Worm (Caenorhabditis elegans): ENCODE data around the gene F41B4.2.

DNA sequence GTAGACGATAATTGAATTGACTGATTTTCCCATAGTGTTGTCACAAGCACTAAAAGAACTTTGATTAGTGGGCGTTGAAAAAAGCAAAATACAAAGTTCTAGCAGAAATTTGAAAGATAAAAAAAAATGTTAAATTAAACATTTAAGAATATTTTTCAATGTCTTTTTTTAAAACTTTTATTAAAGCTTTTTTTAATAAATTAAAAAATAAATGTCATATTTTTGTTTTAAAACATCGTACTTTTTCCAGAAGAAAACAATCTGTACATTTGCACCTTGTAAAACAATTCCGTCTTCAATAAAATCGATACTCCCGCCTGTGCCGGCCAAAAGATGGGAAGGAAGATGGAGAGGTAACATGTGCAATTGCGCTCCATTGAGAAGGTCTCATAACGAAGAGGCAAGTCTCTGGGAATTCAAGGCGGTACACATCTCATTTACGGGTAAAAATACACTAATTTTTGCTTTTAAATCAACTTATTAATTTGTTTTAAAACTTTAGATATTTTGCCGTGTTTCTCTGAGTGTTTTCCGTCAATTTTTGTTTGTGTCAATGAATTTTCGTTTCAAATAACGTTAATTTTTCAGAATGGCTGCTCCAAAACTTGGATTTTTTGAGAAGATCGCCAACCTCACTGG lies 5.7 kb upstream of the F41B4.2 start, which contains the start of the genes glr-6 and asg-2:
- no peak for TF ChIP-seq ahr-1 (tag; optimal IDR thresholded peaks at IDR 0.05)
- no peak for TF ChIP-seq C08G9.2 (tag; optimal IDR thresholded peaks at IDR 0.05)
- no peak for TF ChIP-seq hlh-13 (GFP tag; optimal IDR thresholded peaks at IDR 0.05)
- TF ChIP-seq ceh-9 (tag; optimal IDR thresholded peaks at IDR 0.05): no peak
- TF ChIP-seq tbx-7 (tag; optimal IDR thresholded peaks at IDR 0.05): no peak
- no peak for TF ChIP-seq dmd-4 (tag; optimal IDR thresholded peaks at IDR 0.05; ENCODE audit: borderline replicate concordance)
- no peak for TF ChIP-seq ztf-16 (tag; optimal IDR thresholded peaks at IDR 0.05)
- no peak for TF ChIP-seq hlh-30 (tag; optimal IDR thresholded peaks at IDR 0.05; ENCODE audit: insufficient read depth)
- TF ChIP-seq pag-3 (tag; optimal IDR thresholded peaks at IDR 0.05; ENCODE audit: borderline replicate concordance): no peak
- no peak for TF ChIP-seq tbx-2 (tag; optimal IDR thresholded peaks at IDR 0.05)
- no peak for TF ChIP-seq unc-3 (GFP tag; conservative IDR thresholded peaks at IDR 0.05)
- no peak for TF ChIP-seq unc-3 (tag; optimal IDR thresholded peaks at IDR 0.05)

Measured in whole organism, late embryonic.